Fruit fly (Drosophila melanogaster): ENCODE results near the gene CG11381.

dm6 chrX:1180865-1181264 is 22.7 kb upstream of the CG11381 start:
- TF ChIP-seq CG1620 (GFP tag; optimal IDR thresholded peaks at IDR 0.05) (no peak), tj (GFP tag; optimal IDR thresholded peaks at IDR 0.05) (no peak), ovo (GFP tag; optimal IDR thresholded peaks at IDR 0.05) (no peak), Hr96 (GFP tag; optimal IDR thresholded peaks at IDR 0.05) (no peak), CG7101 (tag; optimal IDR thresholded peaks at IDR 0.05) (no peak), kay (GFP tag; ENCODE audit: borderline replicate concordance) (no peak), Mnt (GFP tag; optimal IDR thresholded peaks at IDR 0.05) (no peak), cnc (optimal IDR thresholded peaks at IDR 0.05) (no peak)

All from whole organism, adult.